Fruit fly (Drosophila melanogaster): ENCODE data around the gene CG15725.

Gene CG15725

dm6 chrX:12705554-12705953 is at the start of gene CG15725:
CG15725 (plus strand) TSS chrX:12705854.
- no peak for TF ChIP-seq CG17801 (GFP tag; optimal IDR thresholded peaks at IDR 0.05; ENCODE audit: partially characterized antibody)

- peak; percentile 38 for TF ChIP-seq CG17801 (GFP tag; optimal IDR thresholded peaks at IDR 0.05; ENCODE audit: partially characterized antibody)
These were observed 47.2 kb upstream of the CG15725 start for dm6 chrX:12658400-12658998.

- TF ChIP-seq CG17801 (GFP tag; optimal IDR thresholded peaks at IDR 0.05; ENCODE audit: partially characterized antibody): peak; percentile 40
These were observed 46.6 kb upstream of the CG15725 start, which contains the start of gene Tis11 for dm6 chrX:12658999-12659560. Tis11 (plus strand) TSS chrX:12659415.

dm6 chrX:12660030-12660630 is 45.5 kb upstream of the CG15725 start:
- peak; percentile 72 for TF ChIP-seq CG17801 (GFP tag; optimal IDR thresholded peaks at IDR 0.05; ENCODE audit: partially characterized antibody)

- peak; percentile 63 for TF ChIP-seq CG17801 (GFP tag; optimal IDR thresholded peaks at IDR 0.05; ENCODE audit: partially characterized antibody)
These were observed 44.2 kb upstream of the CG15725 start for dm6 chrX:12661435-12661949.

- TF ChIP-seq CG17801 (GFP tag; optimal IDR thresholded peaks at IDR 0.05; ENCODE audit: partially characterized antibody): peak; percentile 94
These were observed 42.8 kb upstream of the CG15725 start for dm6 chrX:12662679-12663463.

- TF ChIP-seq CG17801 (GFP tag; optimal IDR thresholded peaks at IDR 0.05; ENCODE audit: partially characterized antibody): peak; percentile 27
These were observed 42.2 kb upstream of the CG15725 start for dm6 chrX:12663464-12663938.

dm6 chrX:12664117-12664783 is 41.4 kb upstream of the CG15725 start:
- TF ChIP-seq CG17801 (GFP tag; optimal IDR thresholded peaks at IDR 0.05; ENCODE audit: partially characterized antibody): no peak

- peak; percentile 82 for TF ChIP-seq CG17801 (GFP tag; optimal IDR thresholded peaks at IDR 0.05; ENCODE audit: partially characterized antibody)
These were observed 40.4 kb upstream of the CG15725 start for dm6 chrX:12665112-12665795.

- TF ChIP-seq CG17801 (GFP tag; optimal IDR thresholded peaks at IDR 0.05; ENCODE audit: partially characterized antibody): no peak
These were observed 39.8 kb upstream of the CG15725 start for dm6 chrX:12665796-12666338.

- TF ChIP-seq CG17801 (GFP tag; optimal IDR thresholded peaks at IDR 0.05; ENCODE audit: partially characterized antibody): peak; percentile 95
These were observed 39.2 kb upstream of the CG15725 start for dm6 chrX:12666471-12666884.

dm6 chrX:12667008-12667407 is 38.6 kb upstream of the CG15725 start:
- TF ChIP-seq CG17801 (GFP tag; optimal IDR thresholded peaks at IDR 0.05; ENCODE audit: partially characterized antibody): no peak

dm6 chrX:12667600-12668250 is 37.9 kb upstream of the CG15725 start:
- no peak for TF ChIP-seq CG17801 (GFP tag; optimal IDR thresholded peaks at IDR 0.05; ENCODE audit: partially characterized antibody)

Data from ovary, adult (tissue).